Worm (Caenorhabditis elegans): Measurements from ENCODE around the gene K09C6.9.
A peak's percentile ranks its signal among the peaks of the same experiment; 100 is the strongest.

ce11 chrV:803472-803871 lies 51.4 kb downstream of the K09C6.9 start:
- TF ChIP-seq snpc-4 (tag; optimal IDR thresholded peaks at IDR 0.05) (no peak), egl-27 (tag; optimal IDR thresholded peaks at IDR 0.05) (no peak), ceh-82 (tag; optimal IDR thresholded peaks at IDR 0.05) (no peak), unc-62 (GFP tag; optimal IDR thresholded peaks at IDR 0.05 in 1 of 2) (no peak), unc-62 (tag; optimal IDR thresholded peaks at IDR 0.05) (no peak), daf-16 (GFP tag; optimal IDR thresholded peaks at IDR 0.05) (no peak), daf-16 (tag; optimal IDR thresholded peaks at IDR 0.05) (no peak), R02D3.7 (tag; optimal IDR thresholded peaks at IDR 0.05) (no peak), T20F7.1 (GFP tag; optimal IDR thresholded peaks at IDR 0.05) (no peak), ztf-7 (tag; optimal IDR thresholded peaks at IDR 0.05) (no peak), ztf-11 (tag; optimal IDR thresholded peaks at IDR 0.05) (no peak), F44E2.7 (GFP tag; IDR thresholded peaks at IDR 0.05) (no peak), aha-1 (tag) (peak; percentile 92)

Measured in whole organism, L4 larva.